Worm (Caenorhabditis elegans): Measurements from ENCODE around the gene ints-7.

DNA sequence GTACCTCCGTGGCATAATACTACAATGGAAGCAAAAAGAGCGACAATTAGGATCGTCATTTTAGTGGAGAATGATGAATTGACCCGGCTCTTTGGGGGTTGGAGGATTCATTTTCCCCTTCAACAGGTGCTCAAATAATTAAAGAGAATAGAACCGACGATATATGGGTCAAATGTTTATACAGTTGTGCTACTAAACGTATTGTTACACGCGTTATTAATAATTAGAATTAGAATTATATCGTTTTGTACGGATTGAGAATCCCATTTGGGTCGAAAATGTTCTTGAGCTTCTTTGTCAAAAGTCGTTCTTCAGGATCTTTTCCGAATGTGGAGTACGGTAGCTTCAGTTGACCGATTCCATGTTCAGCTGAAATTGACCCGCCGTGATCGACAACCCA lies 43.9 kb upstream of the ints-7 start, which contains the start of gene Y62F5A.9:
- TF ChIP-seq him-1 (tag; optimal IDR thresholded peaks at IDR 0.05) (no peak), W03F9.2 (tag; optimal IDR thresholded peaks at IDR 0.05) (no peak), dao-5 (tag; optimal IDR thresholded peaks at IDR 0.05) (no peak)

All from whole organism, L4/young adult.